Fruit fly (Drosophila melanogaster) whole organism, prepupa: ENCODE data around the gene naz.

Experiments used
- Blimp-1 ChIP-seq: fragments of 200-800 bp; sonication (Bioruptor generic); optimal IDR thresholded peaks from 3 replicates; lab custom pipeline; 2017; ENCODE audit warnings: missing biosample characterization, missing genetic modification characterization, mild to moderate bottlenecking, moderate library complexity, missing genetic modification reagents
- CG10631 ChIP-seq: fragments of 200-800 bp; sonication (Bioruptor generic); optimal IDR thresholded peaks from 2 replicates; lab custom pipeline; 2016; ENCODE audit warnings: missing biosample characterization, missing genetic modification characterization
- CG10669 ChIP-seq: fragments of 200-800 bp; sonication (Bioruptor generic); optimal IDR thresholded peaks from 3 replicates; lab custom pipeline; 2018; ENCODE audit warnings: missing biosample characterization, mild to moderate bottlenecking, missing genetic modification characterization, moderate library complexity
- CG11294 ChIP-seq: fragments of 200-800 bp; sonication (Bioruptor generic); IDR thresholded peaks from 2 replicates; pipeline ENCODE4 v1.3.6; 2022; ENCODE audit warnings: missing biosample characterization, missing genetic modification characterization
- CG11762 ChIP-seq: fragments of 200-800 bp; sonication (Bioruptor generic); optimal IDR thresholded peaks from 3 replicates; lab custom pipeline; 2016; ENCODE audit warnings: missing biosample characterization, missing genetic modification characterization; ENCODE audit not compliant: insufficient read depth
- CG11902 ChIP-seq: fragments of 200-800 bp; sonication (Bioruptor generic); optimal IDR thresholded peaks from 3 replicates; lab custom pipeline; 2016; ENCODE audit warnings: missing biosample characterization, missing genetic modification characterization
- CG15336 ChIP-seq: fragments of 200-800 bp; sonication (Bioruptor generic); IDR thresholded peaks from 2 replicates; pipeline ENCODE4 v1.3.6; 2022; ENCODE audit warnings: missing biosample characterization, missing genetic modification characterization
- CG1621 ChIP-seq: fragments of 200-800 bp; sonication (Bioruptor generic); optimal IDR thresholded peaks from 3 replicates; lab custom pipeline; 2018; ENCODE audit warnings: missing biosample characterization, mild to moderate bottlenecking, missing genetic modification characterization
- CG3032 ChIP-seq: fragments of 200-800 bp; optimal IDR thresholded peaks from 2 replicates; lab custom pipeline; 2019; ENCODE audit warnings: missing biosample characterization, mild to moderate bottlenecking, missing genetic modification characterization, moderate library complexity
- CG32006 ChIP-seq: fragments of 200-800 bp; sonication (Bioruptor generic); optimal IDR thresholded peaks from 3 replicates; lab custom pipeline; 2017; ENCODE audit warnings: missing biosample characterization, mild to moderate bottlenecking, missing genetic modification characterization
- CG34406 ChIP-seq: fragments of 200-800 bp; sonication (Bioruptor generic); optimal IDR thresholded peaks from 3 replicates; lab custom pipeline; 2016; ENCODE audit warnings: missing biosample characterization, missing genetic modification characterization
- CG3919 ChIP-seq: fragments of 200-800 bp; sonication (Bioruptor generic); optimal IDR thresholded peaks from 3 replicates; lab custom pipeline; 2016; ENCODE audit warnings: missing biosample characterization, missing genetic modification characterization
- CG4318 ChIP-seq: fragments of 200-800 bp; sonication (Bioruptor generic); optimal IDR thresholded peaks from 3 replicates; lab custom pipeline; 2017; ENCODE audit warnings: missing biosample characterization, mild to moderate bottlenecking, missing genetic modification characterization
- CG6163 ChIP-seq: fragments of 200-800 bp; sonication (Bioruptor generic); IDR thresholded peaks from 3 replicates; pipeline ENCODE4 v1.3.6; 2022; ENCODE audit warnings: missing biosample characterization, missing genetic modification characterization
- CG6276 ChIP-seq: fragments of 200-800 bp; sonication (Bioruptor generic); optimal IDR thresholded peaks from 2 replicates; lab custom pipeline; 2017; ENCODE audit warnings: missing biosample characterization, mild to moderate bottlenecking, missing genetic modification characterization
- CG6792 ChIP-seq: fragments of 200-800 bp; sonication (Bioruptor generic); optimal IDR thresholded peaks from 3 replicates; lab custom pipeline; 2016; ENCODE audit warnings: missing biosample characterization, missing genetic modification characterization
- CG6808 ChIP-seq: fragments of 200-800 bp; sonication (Bioruptor generic); optimal IDR thresholded peaks from 3 replicates; lab custom pipeline; 2017; ENCODE audit warnings: missing biosample characterization, missing genetic modification characterization, mild to moderate bottlenecking, moderate library complexity, missing genetic modification reagents
- CG7368 ChIP-seq: fragments of 200-800 bp; sonication (Bioruptor generic); optimal IDR thresholded peaks from 3 replicates; lab custom pipeline; 2016; ENCODE audit warnings: missing biosample characterization, missing genetic modification characterization
- CG8119 ChIP-seq: fragments of 200-800 bp; sonication (Bioruptor generic); IDR thresholded peaks from 3 replicates; pipeline ENCODE4 v1.3.6; 2022; ENCODE audit warnings: missing biosample characterization, missing genetic modification characterization
- CG8632 ChIP-seq: fragments of 200-800 bp; sonication (Bioruptor generic); optimal IDR thresholded peaks from 3 replicates; lab custom pipeline; 2016; ENCODE audit warnings: missing biosample characterization, missing genetic modification characterization
- CG9139 ChIP-seq: fragments of 200-800 bp; sonication (Bioruptor generic); optimal IDR thresholded peaks from 3 replicates; lab custom pipeline; 2017; ENCODE audit warnings: missing biosample characterization, mild to moderate bottlenecking, missing genetic modification characterization
- Eip78C ChIP-seq: fragments of 200-800 bp; sonication (Bioruptor generic); peaks from one replicate; lab custom pipeline; 2016; ENCODE audit warnings: missing biosample characterization, missing genetic modification characterization
- Eip93F ChIP-seq: fragments of 200-800 bp; sonication (Bioruptor generic); optimal IDR thresholded peaks from 2 replicates; lab custom pipeline; 2016; ENCODE audit warnings: missing biosample characterization, mild to moderate bottlenecking, missing genetic modification characterization
- Ets21C ChIP-seq: fragments of 200-800 bp; sonication (Bioruptor generic); optimal IDR thresholded peaks from 3 replicates; lab custom pipeline; 2016; ENCODE audit warnings: missing biosample characterization, missing genetic modification characterization
- Ets96B ChIP-seq: fragments of 200-800 bp; optimal IDR thresholded peaks from 2 replicates; lab custom pipeline; 2019; ENCODE audit warnings: missing biosample characterization, mild to moderate bottlenecking, missing genetic modification characterization, moderate library complexity
- Hr38 ChIP-seq: sonication (Bioruptor generic); optimal IDR thresholded peaks from 2 replicates; lab custom pipeline; 2016; ENCODE audit warnings: missing biosample characterization, missing genetic modification characterization
- Hr4 ChIP-seq: fragments of 200-800 bp; sonication (Bioruptor generic); optimal IDR thresholded peaks from 3 replicates; lab custom pipeline; 2016; ENCODE audit warnings: missing biosample characterization, missing genetic modification characterization
- Lpt ChIP-seq: fragments of 200-800 bp; sonication (Bioruptor generic); optimal IDR thresholded peaks from 3 replicates; lab custom pipeline; 2016; ENCODE audit warnings: missing biosample characterization, missing genetic modification characterization
- Met ChIP-seq: fragments of 200-800 bp; sonication (Bioruptor generic); optimal IDR thresholded peaks from 3 replicates; lab custom pipeline; 2016; ENCODE audit warnings: missing biosample characterization, missing genetic modification characterization
- Sox102F ChIP-seq: fragments of 200-800 bp; sonication (Bioruptor generic); optimal IDR thresholded peaks from 2 replicates; lab custom pipeline; 2016; ENCODE audit warnings: missing biosample characterization, mild to moderate bottlenecking, missing genetic modification characterization
- Sox14 ChIP-seq: fragments of 200-800 bp; sonication (Bioruptor generic); optimal IDR thresholded peaks from 3 replicates; lab custom pipeline; 2016; ENCODE audit warnings: missing biosample characterization, missing genetic modification characterization
- achi ChIP-seq: fragments of 200-800 bp; sonication (Bioruptor generic); optimal IDR thresholded peaks from 3 replicates; lab custom pipeline; 2016; ENCODE audit warnings: missing biosample characterization, missing genetic modification characterization
- acj6 ChIP-seq: fragments of 200-800 bp; sonication (Bioruptor generic); optimal IDR thresholded peaks from 3 replicates; lab custom pipeline; 2016; ENCODE audit warnings: missing biosample characterization, missing genetic modification characterization
- cyc ChIP-seq: fragments of 200-800 bp; sonication (Bioruptor generic); optimal IDR thresholded peaks from 3 replicates; lab custom pipeline; 2016; ENCODE audit warnings: missing biosample characterization, missing genetic modification characterization
- dac ChIP-seq: fragments of 200-800 bp; sonication (Bioruptor generic); optimal IDR thresholded peaks from 2 replicates; lab custom pipeline; 2017; ENCODE audit warnings: missing biosample characterization, mild to moderate bottlenecking, missing genetic modification characterization
- dsx ChIP-seq: fragments of 200-800 bp; optimal IDR thresholded peaks from 3 replicates; lab custom pipeline; 2019; ENCODE audit warnings: missing biosample characterization, mild to moderate bottlenecking, missing genetic modification characterization, moderate library complexity; ENCODE audit not compliant: poor library complexity, severe bottlenecking
- eg ChIP-seq: fragments of 200-800 bp; sonication (Bioruptor generic); IDR thresholded peaks from 3 replicates; pipeline ENCODE4 v1.3.6; 2022; ENCODE audit warnings: missing biosample characterization, missing genetic modification characterization
- esn ChIP-seq: fragments of 200-800 bp; sonication (Bioruptor generic); optimal IDR thresholded peaks from 2 replicates; lab custom pipeline; 2016; ENCODE audit warnings: missing biosample characterization, mild to moderate bottlenecking, missing genetic modification characterization, moderate library complexity
- fd59A ChIP-seq: fragments of 200-800 bp; sonication (Bioruptor generic); optimal IDR thresholded peaks from 2 replicates; lab custom pipeline; 2017; ENCODE audit warnings: missing biosample characterization, mild to moderate bottlenecking, missing genetic modification characterization, missing genetic modification reagents
- fd85E ChIP-seq: fragments of 200-800 bp; sonication (Bioruptor generic); optimal IDR thresholded peaks from 3 replicates; lab custom pipeline; 2016; ENCODE audit warnings: missing biosample characterization, missing genetic modification characterization
- fkh ChIP-seq: fragments of 200-800 bp; sonication (Bioruptor generic); optimal IDR thresholded peaks from 3 replicates; lab custom pipeline; 2017; ENCODE audit warnings: missing biosample characterization, mild to moderate bottlenecking, missing genetic modification characterization, moderate library complexity
- lz ChIP-seq: fragments of 200-800 bp; sonication (Bioruptor generic); optimal IDR thresholded peaks from 3 replicates; lab custom pipeline; 2016; ENCODE audit warnings: missing biosample characterization, missing genetic modification characterization
- net ChIP-seq: fragments of 200-800 bp; sonication (Bioruptor generic); optimal IDR thresholded peaks from 3 replicates; lab custom pipeline; 2016; ENCODE audit warnings: missing biosample characterization, missing genetic modification characterization
- pdm3 ChIP-seq: fragments of 200-800 bp; sonication (Bioruptor generic); optimal IDR thresholded peaks from 3 replicates; lab custom pipeline; 2016; ENCODE audit warnings: missing biosample characterization, missing genetic modification characterization
- spab ChIP-seq: fragments of 200-800 bp; sonication (Bioruptor generic); optimal IDR thresholded peaks from 2 replicates; lab custom pipeline; 2017; ENCODE audit warnings: missing biosample characterization, mild to moderate bottlenecking, missing genetic modification characterization, missing genetic modification reagents
- svp ChIP-seq: fragments of 200-800 bp; sonication (Bioruptor generic); peaks from one replicate; lab custom pipeline; 2016; ENCODE audit warnings: missing biosample characterization, missing genetic modification characterization
- topi ChIP-seq: fragments of 200-800 bp; sonication (Bioruptor generic); optimal IDR thresholded peaks from 3 replicates; lab custom pipeline; 2016; ENCODE audit warnings: missing biosample characterization, missing genetic modification characterization
- vri ChIP-seq: fragments of 200-800 bp; sonication (Bioruptor generic); optimal IDR thresholded peaks from 3 replicates; lab custom pipeline; 2016; ENCODE audit warnings: missing biosample characterization, mild to moderate bottlenecking, missing genetic modification characterization

The naz gene

dm6 chr3R:18311368-18311919 lies 17.3 kb downstream of the naz start (continued):
- TF ChIP-seq CG3032 (tag; lab: Kevin White, UChicago): peak; percentile 62
- TF ChIP-seq dac (GFP tag; lab: Kevin White, UChicago): no peak
- peak; percentile 88 for TF ChIP-seq Sox14
- TF ChIP-seq CG4318 (GFP tag; lab: Kevin White, UChicago): peak; percentile 15
- no peak for TF ChIP-seq CG11902 (GFP tag; lab: Kevin White, UChicago)
- TF ChIP-seq CG6808 (GFP tag; lab: Kevin White, UChicago): peak; percentile 44
- TF ChIP-seq CG3919: peak; percentile 57
- TF ChIP-seq fd59A (GFP tag; lab: Kevin White, UChicago): no peak
- TF ChIP-seq CG15336: peak; percentile 13; the same call in 1 of the 2 replicates
- TF ChIP-seq eg (GFP tag; lab: Robert Waterston, UW): peak; percentile 52; the same call in 1 of the 3 replicates
- peak; percentile 85 for TF ChIP-seq CG6163 (GFP tag; lab: Robert Waterston, UW)
- TF ChIP-seq CG32006 (GFP tag; lab: Kevin White, UChicago): peak; percentile 62
- peak; percentile 51 for TF ChIP-seq Ets96B (tag; lab: Kevin White, UChicago)
- no peak for TF ChIP-seq Ets21C (GFP tag; lab: Kevin White, UChicago)
- no peak for TF ChIP-seq cyc (GFP tag; lab: Kevin White, UChicago)

dm6 chr3R:18310766-18311367 lies 17.9 kb downstream of the naz start:
- TF ChIP-seq Sox14 (peak; percentile 36), dsx (no peak), CG3919 (no peak), svp (GFP tag; lab: Kevin White, UChicago) (no peak), pdm3 (GFP tag; lab: Kevin White, UChicago) (no peak), topi (GFP tag; lab: Kevin White, UChicago) (no peak), cyc (GFP tag; lab: Kevin White, UChicago) (no peak), fkh (GFP tag; lab: Kevin White, UChicago) (no peak), Hr38 (GFP tag; lab: Kevin White, UChicago) (no peak), CG11902 (GFP tag; lab: Kevin White, UChicago) (no peak), esn (GFP tag; lab: Kevin White, UChicago) (no peak), CG11762 (no peak), vri (GFP tag; lab: Kevin White, UChicago) (no peak), CG1621 (tag; lab: Kevin White, UChicago) (peak; percentile 12), Met (GFP tag; lab: Kevin White, UChicago) (no peak), Eip78C (peak; percentile 26), Blimp-1 (GFP tag; lab: Kevin White, UChicago) (no peak), CG32006 (GFP tag; lab: Kevin White, UChicago) (peak; percentile 70), Lpt (GFP tag; lab: Kevin White, UChicago) (no peak), lz (GFP tag; lab: Kevin White, UChicago) (no peak), net (GFP tag; lab: Kevin White, UChicago) (no peak), acj6 (peak; percentile 23), CG9139 (GFP tag; lab: Kevin White, UChicago) (no peak), CG6276 (peak; percentile 13), CG34406 (GFP tag; lab: Kevin White, UChicago) (peak; percentile 54), Hr4 (GFP tag; lab: Kevin White, UChicago) (no peak), Ets96B (tag; lab: Kevin White, UChicago) (peak; percentile 54), CG10631 (GFP tag; lab: Kevin White, UChicago) (peak; percentile 58), CG4318 (GFP tag; lab: Kevin White, UChicago) (peak; percentile 44), Eip93F (GFP tag; lab: Kevin White, UChicago) (no peak), Sox102F (peak; percentile 5), achi (no peak), dac (GFP tag; lab: Kevin White, UChicago) (no peak), CG8119 (GFP tag; lab: Robert Waterston, UW) (no peak), fd59A (GFP tag; lab: Kevin White, UChicago) (no peak), fd85E (GFP tag; lab: Kevin White, UChicago) (no peak), CG10669 (GFP tag; lab: Kevin White, UChicago) (no peak), CG6792 (peak; percentile 23), CG7368 (no peak), CG11294 (GFP tag; lab: Robert Waterston, UW) (no peak), spab (GFP tag; lab: Kevin White, UChicago) (peak; percentile 5), CG8632 (GFP tag; lab: Kevin White, UChicago) (peak; percentile 67)
